Fruit fly (Drosophila melanogaster) whole organism, prepupa: ENCODE measurements around the gene CG33124.

Experiments used
- CG10631 ChIP-seq: fragments of 200-800 bp; sonication (Bioruptor generic); optimal IDR thresholded peaks from 2 replicates; lab custom pipeline; 2016; ENCODE audit warnings: missing biosample characterization, missing genetic modification characterization
- CG10669 ChIP-seq: fragments of 200-800 bp; sonication (Bioruptor generic); optimal IDR thresholded peaks from 3 replicates; lab custom pipeline; 2018; ENCODE audit warnings: missing biosample characterization, mild to moderate bottlenecking, missing genetic modification characterization, moderate library complexity
- CG11294 ChIP-seq: fragments of 200-800 bp; sonication (Bioruptor generic); IDR thresholded peaks from 2 replicates; pipeline ENCODE4 v1.3.6; 2022; ENCODE audit warnings: missing biosample characterization, missing genetic modification characterization
- CG11762 ChIP-seq: fragments of 200-800 bp; sonication (Bioruptor generic); optimal IDR thresholded peaks from 3 replicates; lab custom pipeline; 2016; ENCODE audit warnings: missing biosample characterization, missing genetic modification characterization; ENCODE audit not compliant: insufficient read depth
- CG11902 ChIP-seq: fragments of 200-800 bp; sonication (Bioruptor generic); optimal IDR thresholded peaks from 3 replicates; lab custom pipeline; 2016; ENCODE audit warnings: missing biosample characterization, missing genetic modification characterization
- CG15336 ChIP-seq: fragments of 200-800 bp; sonication (Bioruptor generic); IDR thresholded peaks from 2 replicates; pipeline ENCODE4 v1.3.6; 2022; ENCODE audit warnings: missing biosample characterization, missing genetic modification characterization
- CG1621 ChIP-seq: fragments of 200-800 bp; sonication (Bioruptor generic); optimal IDR thresholded peaks from 3 replicates; lab custom pipeline; 2018; ENCODE audit warnings: missing biosample characterization, mild to moderate bottlenecking, missing genetic modification characterization
- CG16779 ChIP-seq: fragments of 200-800 bp; sonication (Bioruptor generic); optimal IDR thresholded peaks from 3 replicates; lab custom pipeline; 2017; ENCODE audit warnings: missing biosample characterization, mild to moderate bottlenecking, missing genetic modification characterization
- CG31627 ChIP-seq: fragments of 200-800 bp; sonication (Bioruptor generic); optimal IDR thresholded peaks from 3 replicates; lab custom pipeline; 2016; ENCODE audit warnings: missing biosample characterization, missing genetic modification characterization
- CG32006 ChIP-seq: fragments of 200-800 bp; sonication (Bioruptor generic); optimal IDR thresholded peaks from 3 replicates; lab custom pipeline; 2017; ENCODE audit warnings: missing biosample characterization, mild to moderate bottlenecking, missing genetic modification characterization
- CG3919 ChIP-seq: fragments of 200-800 bp; sonication (Bioruptor generic); optimal IDR thresholded peaks from 3 replicates; lab custom pipeline; 2016; ENCODE audit warnings: missing biosample characterization, missing genetic modification characterization
- CG4318 ChIP-seq: fragments of 200-800 bp; sonication (Bioruptor generic); optimal IDR thresholded peaks from 3 replicates; lab custom pipeline; 2017; ENCODE audit warnings: missing biosample characterization, mild to moderate bottlenecking, missing genetic modification characterization
- CG6276 ChIP-seq: fragments of 200-800 bp; sonication (Bioruptor generic); optimal IDR thresholded peaks from 2 replicates; lab custom pipeline; 2017; ENCODE audit warnings: missing biosample characterization, mild to moderate bottlenecking, missing genetic modification characterization
- CG6792 ChIP-seq: fragments of 200-800 bp; sonication (Bioruptor generic); optimal IDR thresholded peaks from 3 replicates; lab custom pipeline; 2016; ENCODE audit warnings: missing biosample characterization, missing genetic modification characterization
- CG6808 ChIP-seq: fragments of 200-800 bp; sonication (Bioruptor generic); optimal IDR thresholded peaks from 3 replicates; lab custom pipeline; 2017; ENCODE audit warnings: missing biosample characterization, missing genetic modification characterization, mild to moderate bottlenecking, moderate library complexity, missing genetic modification reagents
- CG6854 ChIP-seq: fragments of 200-800 bp; sonication (Bioruptor generic); optimal IDR thresholded peaks from 2 replicates; lab custom pipeline; 2017; ENCODE audit warnings: missing biosample characterization, mild to moderate bottlenecking, missing genetic modification characterization
- CG8119 ChIP-seq: fragments of 200-800 bp; sonication (Bioruptor generic); IDR thresholded peaks from 3 replicates; pipeline ENCODE4 v1.3.6; 2022; ENCODE audit warnings: missing biosample characterization, missing genetic modification characterization
- CG8319 ChIP-seq: fragments of 200-800 bp; sonication (Bioruptor generic); optimal IDR thresholded peaks from 3 replicates; lab custom pipeline; 2016; ENCODE audit warnings: missing biosample characterization, missing genetic modification characterization
- CG9139 ChIP-seq: fragments of 200-800 bp; sonication (Bioruptor generic); optimal IDR thresholded peaks from 3 replicates; lab custom pipeline; 2017; ENCODE audit warnings: missing biosample characterization, mild to moderate bottlenecking, missing genetic modification characterization
- Eip75B ChIP-seq: fragments of 200-800 bp; sonication (Bioruptor generic); optimal IDR thresholded peaks from 3 replicates; lab custom pipeline; 2016; ENCODE audit warnings: missing biosample characterization, missing genetic modification characterization
- Eip78C ChIP-seq: fragments of 200-800 bp; sonication (Bioruptor generic); peaks from one replicate; lab custom pipeline; 2016; ENCODE audit warnings: missing biosample characterization, missing genetic modification characterization
- Eip93F ChIP-seq: fragments of 200-800 bp; sonication (Bioruptor generic); optimal IDR thresholded peaks from 2 replicates; lab custom pipeline; 2016; ENCODE audit warnings: missing biosample characterization, mild to moderate bottlenecking, missing genetic modification characterization
- Ets21C ChIP-seq: fragments of 200-800 bp; sonication (Bioruptor generic); optimal IDR thresholded peaks from 3 replicates; lab custom pipeline; 2016; ENCODE audit warnings: missing biosample characterization, missing genetic modification characterization
- Ets96B ChIP-seq: fragments of 200-800 bp; optimal IDR thresholded peaks from 2 replicates; lab custom pipeline; 2019; ENCODE audit warnings: missing biosample characterization, mild to moderate bottlenecking, missing genetic modification characterization, moderate library complexity
- Gug ChIP-seq: fragments of 200-800 bp; sonication (Bioruptor generic); IDR thresholded peaks from 2 replicates; pipeline ENCODE4 v1.3.6; 2022; ENCODE audit warnings: missing biosample characterization, missing genetic modification characterization
- Lpt ChIP-seq: fragments of 200-800 bp; sonication (Bioruptor generic); optimal IDR thresholded peaks from 3 replicates; lab custom pipeline; 2016; ENCODE audit warnings: missing biosample characterization, missing genetic modification characterization
- Met ChIP-seq: fragments of 200-800 bp; sonication (Bioruptor generic); optimal IDR thresholded peaks from 3 replicates; lab custom pipeline; 2016; ENCODE audit warnings: missing biosample characterization, missing genetic modification characterization
- OdsH ChIP-seq: fragments of 200-800 bp; sonication (Bioruptor generic); optimal IDR thresholded peaks from 3 replicates; lab custom pipeline; 2016; ENCODE audit warnings: missing biosample characterization, missing genetic modification characterization
- Smox ChIP-seq: fragments of 200-800 bp; sonication (Bioruptor generic); optimal IDR thresholded peaks from 3 replicates; lab custom pipeline; 2016; ENCODE audit warnings: missing biosample characterization, missing genetic modification characterization
- Sox102F ChIP-seq: fragments of 200-800 bp; sonication (Bioruptor generic); optimal IDR thresholded peaks from 2 replicates; lab custom pipeline; 2016; ENCODE audit warnings: missing biosample characterization, mild to moderate bottlenecking, missing genetic modification characterization
- Sox14 ChIP-seq: fragments of 200-800 bp; sonication (Bioruptor generic); optimal IDR thresholded peaks from 3 replicates; lab custom pipeline; 2016; ENCODE audit warnings: missing biosample characterization, missing genetic modification characterization
- Sox15 ChIP-seq: fragments of 200-800 bp; sonication (Bioruptor generic); optimal IDR thresholded peaks from 3 replicates; lab custom pipeline; 2016; ENCODE audit warnings: missing biosample characterization, missing genetic modification characterization
- acj6 ChIP-seq: fragments of 200-800 bp; sonication (Bioruptor generic); optimal IDR thresholded peaks from 3 replicates; lab custom pipeline; 2016; ENCODE audit warnings: missing biosample characterization, missing genetic modification characterization
- cyc ChIP-seq: fragments of 200-800 bp; sonication (Bioruptor generic); optimal IDR thresholded peaks from 3 replicates; lab custom pipeline; 2016; ENCODE audit warnings: missing biosample characterization, missing genetic modification characterization
- dac ChIP-seq: fragments of 200-800 bp; sonication (Bioruptor generic); optimal IDR thresholded peaks from 2 replicates; lab custom pipeline; 2017; ENCODE audit warnings: missing biosample characterization, mild to moderate bottlenecking, missing genetic modification characterization
- dsx ChIP-seq: fragments of 200-800 bp; optimal IDR thresholded peaks from 3 replicates; lab custom pipeline; 2019; ENCODE audit warnings: missing biosample characterization, mild to moderate bottlenecking, missing genetic modification characterization, moderate library complexity; ENCODE audit not compliant: poor library complexity, severe bottlenecking
- fd59A ChIP-seq: fragments of 200-800 bp; sonication (Bioruptor generic); optimal IDR thresholded peaks from 2 replicates; lab custom pipeline; 2017; ENCODE audit warnings: missing biosample characterization, mild to moderate bottlenecking, missing genetic modification characterization, missing genetic modification reagents
- net ChIP-seq: fragments of 200-800 bp; sonication (Bioruptor generic); optimal IDR thresholded peaks from 3 replicates; lab custom pipeline; 2016; ENCODE audit warnings: missing biosample characterization, missing genetic modification characterization
- pdm3 ChIP-seq: fragments of 200-800 bp; sonication (Bioruptor generic); optimal IDR thresholded peaks from 3 replicates; lab custom pipeline; 2016; ENCODE audit warnings: missing biosample characterization, missing genetic modification characterization
- salr ChIP-seq, 2 experiments: fragments of 200-800 bp; sonication (Bioruptor generic); optimal IDR thresholded peaks; 3 replicates each; lab custom pipeline; 2016 to 2018; ENCODE audit warnings: missing biosample characterization in 2 of 2, missing genetic modification characterization in 2 of 2, mild to moderate bottlenecking in 1 of 2
- spab ChIP-seq: fragments of 200-800 bp; sonication (Bioruptor generic); optimal IDR thresholded peaks from 2 replicates; lab custom pipeline; 2017; ENCODE audit warnings: missing biosample characterization, mild to moderate bottlenecking, missing genetic modification characterization, missing genetic modification reagents
- ss ChIP-seq, 2 experiments: fragments of 200-800 bp; sonication (Bioruptor generic); optimal IDR thresholded peaks; 2 replicates in 1 of 2; 3 replicates in 1 of 2; lab custom pipeline; 2017 to 2018; ENCODE audit warnings: mild to moderate bottlenecking in 2 of 2, missing biosample characterization in 2 of 2, missing genetic modification characterization in 2 of 2, moderate library complexity in 1 of 2
- topi ChIP-seq: fragments of 200-800 bp; sonication (Bioruptor generic); optimal IDR thresholded peaks from 3 replicates; lab custom pipeline; 2016; ENCODE audit warnings: missing biosample characterization, missing genetic modification characterization

Gene CG33124

dm6 chr2L:2212478-2212877, 3.6 kb upstream of the CG33124 start, which contains the start of gene CG15385:
Gene CG15385 (minus strand): TSS chr2L:2212571.
- TF ChIP-seq Eip78C (GFP tag; lab: Kevin White, UChicago) (peak; percentile 58), acj6 (GFP tag; lab: Kevin White, UChicago) (no peak)

dm6 chr2L:2206066-2206465, 2.8 kb downstream of the CG33124 start, which contains the start of gene CG31668:
Gene CG31668 (minus strand): TSS chr2L:2206166.
- TF ChIP-seq CG11902 (GFP tag; lab: Kevin White, UChicago) (no peak), CG31627 (GFP tag; lab: Kevin White, UChicago) (no peak), Sox102F (GFP tag; lab: Kevin White, UChicago) (no peak), fd59A (GFP tag; lab: Kevin White, UChicago) (no peak), CG8119 (no peak), dac (GFP tag; lab: Kevin White, UChicago) (no peak), pdm3 (GFP tag; lab: Kevin White, UChicago) (no peak), CG6792 (GFP tag; lab: Kevin White, UChicago) (no peak), dsx (no peak), Ets21C (GFP tag; lab: Kevin White, UChicago) (no peak)
- TF ChIP-seq, all 60 proteins: peak for 0

- peak; percentile 40 for TF ChIP-seq CG11762 (GFP tag; lab: Kevin White, UChicago)
- no peak for TF ChIP-seq Sox15 (GFP tag; lab: Kevin White, UChicago)
- TF ChIP-seq net (GFP tag; lab: Kevin White, UChicago) = peak; percentile 60
- TF ChIP-seq CG15336 (GFP tag; lab: Robert Waterston, UW) = peak; percentile 54
- no peak for TF ChIP-seq CG31627 (GFP tag; lab: Kevin White, UChicago)
- TF ChIP-seq CG3919 (GFP tag; lab: Kevin White, UChicago) = peak; percentile 32
- TF ChIP-seq Ets96B (tag; lab: Kevin White, UChicago) = peak; percentile 24
- peak; percentile 25 for TF ChIP-seq OdsH (GFP tag; lab: Kevin White, UChicago)
- no peak for TF ChIP-seq topi (GFP tag; lab: Kevin White, UChicago)
- TF ChIP-seq Ets21C (GFP tag; lab: Kevin White, UChicago) = peak; percentile 8
- peak; percentile 92 for TF ChIP-seq Lpt (GFP tag; lab: Kevin White, UChicago)
- no peak for TF ChIP-seq CG4318 (GFP tag; lab: Kevin White, UChicago)
- TF ChIP-seq CG11902 (GFP tag; lab: Kevin White, UChicago) = no peak
- peak; percentile 72 to 90 for TF ChIP-seq ss (GFP tag; optimal IDR thresholded peaks at IDR 0.05; lab: Kevin White, UChicago)
- TF ChIP-seq CG10669 (GFP tag; lab: Kevin White, UChicago) = peak; percentile 14
- peak; percentile 10 for TF ChIP-seq spab (GFP tag; lab: Kevin White, UChicago)
- no peak for TF ChIP-seq cyc (GFP tag; lab: Kevin White, UChicago)
- TF ChIP-seq acj6 (GFP tag; lab: Kevin White, UChicago) = peak; percentile 47
- peak; percentile 85 for TF ChIP-seq dsx
- peak; percentile 87 for TF ChIP-seq CG6854 (GFP tag; lab: Kevin White, UChicago)
- peak; percentile 64 for TF ChIP-seq CG6808 (GFP tag; lab: Kevin White, UChicago)
- TF ChIP-seq salr (GFP tag; optimal IDR thresholded peaks at IDR 0.05; lab: Kevin White, UChicago) = peak; percentile 35 to 37
- no peak for TF ChIP-seq pdm3 (GFP tag; lab: Kevin White, UChicago)
- TF ChIP-seq Met (GFP tag; lab: Kevin White, UChicago) = peak; percentile 66
- TF ChIP-seq CG32006 (GFP tag; lab: Kevin White, UChicago) = peak; percentile 59
- TF ChIP-seq CG9139 = peak; percentile 57
- peak; percentile 62 for TF ChIP-seq CG6276 (GFP tag; lab: Kevin White, UChicago)
- peak; percentile 24; the same call in 1 of the 2 replicates for TF ChIP-seq CG11294 (GFP tag; lab: Robert Waterston, UW)
- peak; percentile 87 for TF ChIP-seq Sox14
- TF ChIP-seq CG16779 (tag; lab: Kevin White, UChicago) = peak; percentile 39
- TF ChIP-seq CG10631 = peak; percentile 7
- TF ChIP-seq Eip93F (GFP tag; lab: Kevin White, UChicago) = no peak
- peak; percentile 90 for TF ChIP-seq Eip78C (GFP tag; lab: Kevin White, UChicago)
- peak; percentile 66; the same call in 1 of the 2 replicates for TF ChIP-seq Gug (GFP tag; lab: Robert Waterston, UW)
- TF ChIP-seq CG6792 (GFP tag; lab: Kevin White, UChicago) = peak; percentile 45
- no peak for TF ChIP-seq Smox
- no peak for TF ChIP-seq fd59A (GFP tag; lab: Kevin White, UChicago)
- no peak for TF ChIP-seq CG8319
- peak; percentile 57 for TF ChIP-seq CG1621 (tag; lab: Kevin White, UChicago)
- peak; percentile 75 for TF ChIP-seq Eip75B (GFP tag; lab: Kevin White, UChicago)
- TF ChIP-seq Sox102F (GFP tag; lab: Kevin White, UChicago) = peak; percentile 78
- TF ChIP-seq CG8119 = peak; percentile 64; the same call in 1 of the 3 replicates
Measured at dm6 chr2L:2202853-2203717, 5.8 kb downstream of the CG33124 start.
